Worm (Caenorhabditis elegans): ENCODE data around the gene Y43C5A.7.

Y43C5A.7 gene

ce11 chrIV:10276960-10277359, at the start of gene Y43C5A.7:
TSS of gene Y43C5A.7 (plus strand) at chrIV:10277260.
- no peak for TF ChIP-seq blmp-1 (tag; optimal IDR thresholded peaks at IDR 0.05)

- TF ChIP-seq nhr-76 (tag; optimal IDR thresholded peaks at IDR 0.05) (no peak), zip-8 (tag; optimal IDR thresholded peaks at IDR 0.05) (no peak), unc-62 (GFP tag; optimal IDR thresholded peaks at IDR 0.05) (no peak), lin-13 (tag; optimal IDR thresholded peaks at IDR 0.05) (no peak), mab-5 (tag; optimal IDR thresholded peaks at IDR 0.05) (no peak), M03D4.4 (tag; optimal IDR thresholded peaks at IDR 0.05) (no peak), blmp-1 (tag; optimal IDR thresholded peaks at IDR 0.05) (no peak), ceh-43 (GFP tag; optimal IDR thresholded peaks at IDR 0.05) (no peak), sem-2 (GFP tag; optimal IDR thresholded peaks at IDR 0.05) (no peak)
These were observed 49.5 kb upstream of the Y43C5A.7 start, which contains the start of gene F01G10.6 for ce11 chrIV:10227534-10227933. TSS of gene F01G10.6 (minus strand) at chrIV:10227634.

ce11 chrIV:10230971-10231370, 46.1 kb upstream of the Y43C5A.7 start, which contains the start of gene F01G10.5:
TSS of gene F01G10.5 (minus strand) at chrIV:10231071.
- TF ChIP-seq pha-4 (tag; optimal IDR thresholded peaks at IDR 0.05): no peak
- no peak for TF ChIP-seq hlh-1 (tag; optimal IDR thresholded peaks at IDR 0.05)
- TF ChIP-seq ham-2 (GFP tag; optimal IDR thresholded peaks at IDR 0.05): no peak
- no peak for TF ChIP-seq ztf-11 (tag; optimal IDR thresholded peaks at IDR 0.05)
- no peak for TF ChIP-seq blmp-1 (tag; optimal IDR thresholded peaks at IDR 0.05)
- TF ChIP-seq drap-1 (GFP tag; optimal IDR thresholded peaks at IDR 0.05): no peak
- no peak for TF ChIP-seq unc-39 (tag; optimal IDR thresholded peaks at IDR 0.05)
- TF ChIP-seq ceh-39 (tag; optimal IDR thresholded peaks at IDR 0.05): no peak
- TF ChIP-seq snpc-4 (tag; optimal IDR thresholded peaks at IDR 0.05): no peak
- no peak for TF ChIP-seq ceh-43 (GFP tag; optimal IDR thresholded peaks at IDR 0.05)
- no peak for TF ChIP-seq nhr-12 (tag; optimal IDR thresholded peaks at IDR 0.05)
- no peak for TF ChIP-seq M03D4.4 (tag; optimal IDR thresholded peaks at IDR 0.05)
- no peak for TF ChIP-seq mls-2 (tag; optimal IDR thresholded peaks at IDR 0.05)
- no peak for TF ChIP-seq lin-13 (tag; optimal IDR thresholded peaks at IDR 0.05)
- no peak for TF ChIP-seq mep-1 (tag; optimal IDR thresholded peaks at IDR 0.05)
- no peak for TF ChIP-seq nhr-2 (tag; optimal IDR thresholded peaks at IDR 0.05)
- no peak for TF ChIP-seq ces-1 (GFP tag; optimal IDR thresholded peaks at IDR 0.05)

ce11 chrIV:10232456-10232855, 44.6 kb upstream of the Y43C5A.7 start, which contains the start of gene F01G10.4:
TSS of gene F01G10.4 (minus strand) at chrIV:10232556.
- TF ChIP-seq elt-1 (tag; optimal IDR thresholded peaks at IDR 0.05; ENCODE audit: borderline replicate concordance, insufficient read depth): no peak

- TF ChIP-seq sptf-1 (tag; optimal IDR thresholded peaks at IDR 0.05): no peak
- TF ChIP-seq nhr-237 (tag; optimal IDR thresholded peaks at IDR 0.05): no peak
- no peak for TF ChIP-seq elt-3 (tag; optimal IDR thresholded peaks at IDR 0.05)
- no peak for TF ChIP-seq hlh-1 (tag; optimal IDR thresholded peaks at IDR 0.05)
- TF ChIP-seq unc-62 (GFP tag; optimal IDR thresholded peaks at IDR 0.05): no peak
- no peak for TF ChIP-seq ham-2 (GFP tag; optimal IDR thresholded peaks at IDR 0.05)
- no peak for TF ChIP-seq blmp-1 (tag; optimal IDR thresholded peaks at IDR 0.05)
- no peak for TF ChIP-seq ces-1 (GFP tag; optimal IDR thresholded peaks at IDR 0.05)
- TF ChIP-seq sem-2 (GFP tag; optimal IDR thresholded peaks at IDR 0.05): no peak
- TF ChIP-seq unc-39 (tag; optimal IDR thresholded peaks at IDR 0.05): no peak
- no peak for TF ChIP-seq nhr-2 (tag; optimal IDR thresholded peaks at IDR 0.05)
- no peak for TF ChIP-seq flh-1 (GFP tag; optimal IDR thresholded peaks at IDR 0.05)
- no peak for TF ChIP-seq lin-13 (tag; optimal IDR thresholded peaks at IDR 0.05)
- no peak for TF ChIP-seq lin-32 (GFP tag; optimal IDR thresholded peaks at IDR 0.05)
- no peak for TF ChIP-seq M03D4.4 (tag; optimal IDR thresholded peaks at IDR 0.05)
- TF ChIP-seq mab-5 (tag; optimal IDR thresholded peaks at IDR 0.05): no peak
- TF ChIP-seq zip-8 (tag; optimal IDR thresholded peaks at IDR 0.05): no peak
- TF ChIP-seq elt-1 (tag; optimal IDR thresholded peaks at IDR 0.05; ENCODE audit: borderline replicate concordance, insufficient read depth): no peak
- TF ChIP-seq nhr-76 (tag; optimal IDR thresholded peaks at IDR 0.05): no peak
- TF ChIP-seq nhr-12 (tag; optimal IDR thresholded peaks at IDR 0.05): no peak
These were observed 41.7 kb upstream of the Y43C5A.7 start, which contains the start of gene ech-9 for ce11 chrIV:10235279-10235829. TSS of gene ech-9 (minus strand) at chrIV:10235329.

ce11 chrIV:10236106-10236505, 41.0 kb upstream of the Y43C5A.7 start:
- no peak for TF ChIP-seq nhr-12 (tag; optimal IDR thresholded peaks at IDR 0.05)
- no peak for TF ChIP-seq flh-1 (GFP tag; optimal IDR thresholded peaks at IDR 0.05)
- TF ChIP-seq unc-62 (GFP tag; optimal IDR thresholded peaks at IDR 0.05): no peak
- no peak for TF ChIP-seq hlh-1 (tag; optimal IDR thresholded peaks at IDR 0.05)
- no peak for TF ChIP-seq lin-13 (tag; optimal IDR thresholded peaks at IDR 0.05)
- TF ChIP-seq mab-5 (tag; optimal IDR thresholded peaks at IDR 0.05): no peak
- no peak for TF ChIP-seq sptf-1 (tag; optimal IDR thresholded peaks at IDR 0.05)
- TF ChIP-seq bed-3 (GFP tag; optimal IDR thresholded peaks at IDR 0.05): no peak
- no peak for TF ChIP-seq ceh-43 (GFP tag; optimal IDR thresholded peaks at IDR 0.05)
- TF ChIP-seq tbx-8 (GFP tag; optimal IDR thresholded peaks at IDR 0.05): no peak
- TF ChIP-seq blmp-1 (tag; optimal IDR thresholded peaks at IDR 0.05): no peak
- TF ChIP-seq nhr-237 (tag; optimal IDR thresholded peaks at IDR 0.05): no peak
- no peak for TF ChIP-seq elt-3 (tag; optimal IDR thresholded peaks at IDR 0.05)
- no peak for TF ChIP-seq drap-1 (GFP tag; optimal IDR thresholded peaks at IDR 0.05)
- TF ChIP-seq nhr-76 (tag; optimal IDR thresholded peaks at IDR 0.05): no peak
- TF ChIP-seq elt-1 (tag; optimal IDR thresholded peaks at IDR 0.05; ENCODE audit: borderline replicate concordance, insufficient read depth): no peak
- no peak for TF ChIP-seq unc-39 (tag; optimal IDR thresholded peaks at IDR 0.05)
- TF ChIP-seq snpc-4 (tag; optimal IDR thresholded peaks at IDR 0.05): no peak
- no peak for TF ChIP-seq unc-120 (tag; optimal IDR thresholded peaks at IDR 0.05; ENCODE audit: poor library complexity, severe bottlenecking)

Data from whole organism, mixed stage, embryonic.